Fruit fly (Drosophila melanogaster) Kc167 (cell line): ENCODE measurements around the gene alpha-Est4.

ENCODE experiments used
- Myc ChIP-seq: fragments of >200 bp; optimal IDR thresholded peaks from 2 replicates; lab custom pipeline; 2017; ENCODE audit warnings: missing external identifiers
- Sin3A ChIP-seq: fragments of >200 bp; optimal IDR thresholded peaks from 2 replicates; lab custom pipeline; 2018; ENCODE audit warnings: missing external identifiers
- h ChIP-seq: fragments of >200 bp; optimal IDR thresholded peaks from 3 replicates; lab custom pipeline; 2018; ENCODE audit warnings: missing external identifiers
- insv ChIP-seq: fragments of >200 bp; optimal IDR thresholded peaks from 3 replicates; lab custom pipeline; 2018; ENCODE audit warnings: missing external identifiers
- psq ChIP-seq: fragments of >200 bp; optimal IDR thresholded peaks from 2 replicates; lab custom pipeline; 2017; ENCODE audit warnings: missing external identifiers
- ttk ChIP-seq: sonication (Bioruptor generic); optimal IDR thresholded peaks from 2 replicates; lab custom pipeline; 2017; ENCODE audit warnings: missing external identifiers

DNA sequence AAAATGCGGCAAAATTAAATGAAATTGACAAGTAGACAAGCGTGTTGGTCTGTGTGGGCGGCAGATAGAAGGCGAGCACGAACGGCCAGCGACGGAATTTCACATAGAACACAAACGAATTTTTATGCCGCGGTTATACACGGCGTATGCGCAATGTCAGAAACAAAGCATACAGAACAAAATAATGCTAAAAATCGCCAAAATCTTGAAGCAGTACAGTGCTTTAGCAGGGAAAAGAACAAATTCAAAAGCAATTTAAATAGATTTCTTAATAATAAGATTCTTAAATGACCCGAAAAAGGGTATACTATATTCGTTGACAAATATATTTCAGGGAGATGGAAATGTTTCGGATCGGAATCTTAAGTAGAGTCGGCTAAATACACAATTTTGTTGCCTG, 37.9 kb downstream of the alpha-Est4 start:
- TF ChIP-seq insv (lab: Kevin White, UChicago) (no peak), psq (no peak), h (no peak), Sin3A (lab: Kevin White, UChicago) (no peak), Myc (lab: Kevin White, UChicago) (no peak), ttk (lab: Kevin White, UChicago) (no peak)
